Worm (Caenorhabditis elegans) whole organism, dauer: Measurements from ENCODE around the gene srj-7.

ENCODE experiments used
- unc-62 ChIP-seq: sonication (generic microtip); optimal IDR thresholded peaks from 2 replicates; lab custom pipeline; 2017; ENCODE audit warnings: missing biosample characterization, missing genetic modification reagents, missing genetic modification characterization

The srj-7 gene

DNA sequence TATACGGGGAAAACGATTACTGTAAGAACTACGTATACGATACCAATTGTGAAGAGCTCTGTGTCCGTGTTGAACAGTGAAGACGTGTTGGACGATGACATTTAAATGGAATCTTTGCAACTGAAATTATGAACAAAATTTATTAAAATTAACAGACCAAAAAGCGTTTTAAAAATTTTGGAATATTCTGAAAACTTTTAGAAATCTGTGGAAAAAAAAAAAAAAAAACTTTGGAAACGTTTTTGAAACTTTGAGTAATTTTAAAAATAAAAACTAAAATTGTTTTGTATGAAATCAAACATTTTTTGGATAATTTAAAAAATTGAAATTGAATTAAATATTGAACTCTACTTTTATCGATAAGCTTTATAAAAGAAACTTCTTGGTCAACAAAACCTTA is 11.2 kb downstream of the srj-7 start, which contains the start of gene srt-63:
Gene srt-63, minus strand, starts transcription at position 101 of the 400 bp plus-strand sequence.
- no peak for TF ChIP-seq unc-62 (GFP tag; lab: Kevin White, UChicago)

DNA sequence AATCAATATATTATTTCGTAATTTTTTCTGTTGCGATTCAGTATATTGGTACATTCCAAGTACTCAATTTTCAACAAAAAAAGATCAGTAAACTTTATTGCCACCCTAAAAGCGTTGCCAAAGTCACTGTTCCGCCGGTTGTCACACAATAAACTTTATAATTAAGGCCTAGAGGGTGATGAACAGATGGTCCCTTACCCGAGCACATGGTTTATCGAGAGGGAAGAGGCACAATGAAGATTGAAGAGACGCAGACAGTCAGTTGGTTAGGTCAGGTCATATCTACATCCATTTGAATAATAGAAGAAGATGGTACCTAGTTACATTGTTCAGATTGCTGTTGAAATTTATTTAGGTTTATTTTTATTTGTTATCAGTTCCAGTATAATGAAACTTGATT is 12.0 kb downstream of the srj-7 start:
- TF ChIP-seq unc-62 (GFP tag; lab: Kevin White, UChicago): no peak

DNA sequence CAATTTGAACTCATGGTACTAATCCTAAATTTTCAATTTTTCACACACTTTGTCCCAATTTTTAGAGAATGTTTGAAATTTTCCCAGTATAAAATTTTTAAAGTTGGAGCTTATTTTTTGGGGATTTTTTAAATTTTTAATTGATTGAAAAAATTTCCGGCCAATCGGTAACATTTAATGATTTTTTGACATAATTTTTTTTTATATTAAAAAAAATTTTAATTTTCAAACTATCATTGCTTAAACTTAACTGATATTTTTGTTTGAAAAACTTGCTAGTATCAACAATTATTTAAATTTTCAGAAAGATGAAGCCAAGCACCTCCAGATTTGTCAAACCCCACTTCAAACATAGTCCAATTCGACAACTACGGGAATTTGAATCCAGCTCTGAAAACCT is 12.5 kb downstream of the srj-7 start, which contains the start of gene T28A11.22:
Gene T28A11.22, plus strand, starts transcription at position 301 of the 400 bp plus-strand sequence.
- no peak for TF ChIP-seq unc-62 (GFP tag; lab: Kevin White, UChicago)

DNA sequence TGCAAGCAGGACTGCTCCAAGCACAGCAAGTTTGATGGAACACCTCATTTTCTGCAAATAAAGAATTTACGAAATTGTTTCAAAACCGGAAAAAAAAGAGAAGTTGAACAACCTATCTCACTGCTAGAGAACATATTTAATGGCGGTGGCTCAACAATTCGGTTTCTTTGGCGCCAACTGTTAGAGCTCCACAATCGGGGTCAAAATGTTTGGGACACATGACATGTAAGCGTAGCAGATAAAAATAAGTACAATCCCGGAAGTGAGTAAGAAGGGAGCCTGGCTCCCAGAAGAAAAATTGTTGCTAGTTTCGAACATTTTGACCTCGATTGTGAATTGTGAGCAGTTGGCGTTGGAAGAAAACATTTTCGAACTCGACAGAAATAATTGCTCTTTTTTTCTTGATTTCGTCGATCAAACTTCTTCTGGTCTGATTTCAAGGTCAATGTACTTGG is 14.4 kb downstream of the srj-7 start, which contains the start of gene T28A11.16:
Gene T28A11.16, minus strand, starts transcription at position 51 of the 455 bp plus-strand sequence.
- TF ChIP-seq unc-62 (GFP tag; lab: Kevin White, UChicago): no peak

DNA sequence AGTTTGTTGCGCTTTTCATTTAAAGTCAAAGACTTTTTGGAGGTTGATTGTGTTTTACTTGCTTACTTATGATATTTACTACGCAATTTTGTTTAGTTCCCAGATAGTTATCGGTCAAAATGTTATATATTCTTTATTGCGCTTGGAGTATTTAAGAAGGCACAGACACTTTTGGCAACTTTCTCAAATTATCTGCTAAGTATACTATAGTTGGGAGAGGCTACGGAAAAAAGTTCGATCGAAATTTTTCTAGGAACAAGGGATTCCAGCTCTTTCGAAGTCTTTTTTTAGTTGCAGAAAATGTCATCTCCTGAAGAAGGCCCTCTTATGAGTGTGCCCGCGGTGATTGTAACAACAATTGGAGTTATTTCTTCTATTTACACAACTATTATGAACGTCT is 15.3 kb downstream of the srj-7 start, which contains the start of gene srbc-5:
Gene srbc-5, plus strand, starts transcription at position 301 of the 400 bp plus-strand sequence.
- no peak for TF ChIP-seq unc-62 (GFP tag; lab: Kevin White, UChicago)

DNA sequence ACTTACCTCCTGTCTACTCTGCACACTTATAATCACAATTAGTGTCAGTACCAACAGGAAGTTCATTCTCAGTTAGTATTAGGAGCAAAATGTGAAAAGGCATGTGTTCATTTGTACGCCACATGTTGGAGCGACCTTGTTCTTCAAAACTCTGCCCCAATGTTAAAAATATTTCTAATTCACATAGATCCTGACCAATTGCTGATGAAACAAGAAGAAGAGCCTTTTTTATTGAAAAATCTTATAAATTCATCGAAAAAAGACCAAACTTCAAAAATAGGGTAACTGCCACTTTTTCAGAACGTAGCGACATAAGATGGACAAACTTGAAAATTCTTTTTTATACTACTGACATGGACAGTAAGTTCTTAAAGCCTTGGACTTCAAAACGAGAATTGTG is 21.4 kb downstream of the srj-7 start, which contains the start of gene T28A11.17:
Gene T28A11.17, minus strand, starts transcription at position 101 of the 400 bp plus-strand sequence.
- TF ChIP-seq unc-62 (GFP tag; lab: Kevin White, UChicago): no peak

DNA sequence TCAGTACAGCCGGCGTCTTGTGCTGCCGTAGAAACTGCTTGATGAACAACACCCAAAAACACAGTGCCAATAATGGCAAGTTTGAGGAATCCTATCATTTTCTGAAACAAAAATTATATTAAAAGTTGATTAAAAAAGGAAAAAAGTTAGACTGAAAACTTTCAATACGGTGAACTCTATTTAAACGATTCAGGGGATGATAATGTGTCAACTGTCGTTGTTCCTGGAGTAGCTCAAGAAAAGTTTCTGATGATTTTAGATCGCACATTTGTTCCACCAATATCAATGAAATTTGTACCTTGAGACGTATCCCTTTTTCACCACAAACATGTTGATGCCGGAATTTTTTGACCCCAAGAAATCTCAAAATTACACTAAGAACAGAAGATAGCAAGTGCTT is 23.1 kb downstream of the srj-7 start, which contains the start of gene T28A11.18:
Gene T28A11.18, minus strand, starts transcription at position 101 of the 400 bp plus-strand sequence.
- TF ChIP-seq unc-62 (GFP tag; lab: Kevin White, UChicago): no peak

DNA sequence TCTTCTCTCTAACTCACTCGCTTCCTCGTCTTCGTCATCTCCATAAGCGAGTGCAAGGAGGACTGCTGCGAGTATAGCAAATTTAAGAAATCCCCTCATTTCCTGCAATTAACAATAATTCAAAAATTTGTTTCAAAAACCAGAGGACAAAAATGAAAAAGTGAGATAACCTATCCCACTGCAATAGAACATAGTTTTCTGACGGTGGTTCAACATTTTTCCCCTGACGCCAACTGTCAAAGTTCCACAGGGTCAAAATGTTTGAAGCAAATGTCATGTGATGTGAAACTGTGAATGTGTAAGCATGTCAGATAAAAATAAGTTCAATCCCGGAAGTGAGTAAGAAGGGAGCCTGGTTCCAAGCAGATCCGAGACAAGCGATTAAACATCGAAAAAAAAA is 24.6 kb downstream of the srj-7 start, which contains the start of gene T28A11.19:
Gene T28A11.19, minus strand, starts transcription at position 108 of the 400 bp plus-strand sequence.
- no peak for TF ChIP-seq unc-62 (GFP tag; lab: Kevin White, UChicago)

DNA sequence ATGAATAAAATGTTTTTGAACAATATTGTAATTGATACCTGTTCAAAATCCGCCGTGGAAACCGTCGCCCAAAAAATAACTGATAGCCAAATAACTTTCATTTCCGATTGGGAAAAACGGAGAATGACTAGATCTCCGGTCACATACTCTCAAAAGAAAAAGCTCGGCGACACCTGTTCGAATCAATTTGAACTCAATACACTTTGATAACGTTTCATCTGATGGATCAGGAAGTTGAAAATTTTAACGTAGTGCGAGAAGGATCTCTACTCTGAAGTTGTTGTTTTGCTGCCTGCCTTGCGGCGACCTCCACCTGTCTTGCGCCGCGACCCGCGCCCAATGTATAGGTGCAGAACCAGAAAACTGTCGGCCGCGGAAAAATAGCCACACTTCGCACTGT is 28.4 kb downstream of the srj-7 start, which contains the start of gene T28A11.20:
Gene T28A11.20, minus strand, starts transcription at position 101 of the 400 bp plus-strand sequence.
- no peak for TF ChIP-seq unc-62 (GFP tag; lab: Kevin White, UChicago)

DNA sequence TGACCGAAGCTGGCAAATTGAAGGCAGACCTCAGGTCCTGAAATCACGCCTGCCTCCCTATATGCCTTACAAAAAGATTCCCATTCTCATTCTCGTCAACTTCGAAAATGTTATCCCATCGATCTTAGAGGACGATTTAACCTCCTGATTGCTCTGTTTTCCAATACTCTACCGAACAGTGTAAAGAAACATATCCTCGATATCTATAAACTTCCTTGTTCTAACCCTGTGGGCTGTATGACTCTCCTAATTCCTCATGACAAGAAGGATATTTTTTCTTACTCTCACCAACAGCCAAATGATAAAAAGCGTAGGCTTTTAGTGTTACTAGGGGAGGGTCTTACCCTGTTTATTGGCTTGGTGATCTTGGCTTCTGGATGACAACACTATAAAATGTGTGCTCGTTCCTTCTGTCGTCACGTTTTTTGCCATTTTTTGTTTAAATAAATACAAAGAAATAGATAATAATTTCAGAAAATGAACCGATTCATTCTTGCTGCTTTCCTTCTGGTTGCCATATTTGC is 28.8 kb downstream of the srj-7 start, which contains the start of gene T28A11.4:
Gene T28A11.4, plus strand, starts transcription at position 474 of the 524 bp plus-strand sequence.
- TF ChIP-seq unc-62 (GFP tag; lab: Kevin White, UChicago): no peak

DNA sequence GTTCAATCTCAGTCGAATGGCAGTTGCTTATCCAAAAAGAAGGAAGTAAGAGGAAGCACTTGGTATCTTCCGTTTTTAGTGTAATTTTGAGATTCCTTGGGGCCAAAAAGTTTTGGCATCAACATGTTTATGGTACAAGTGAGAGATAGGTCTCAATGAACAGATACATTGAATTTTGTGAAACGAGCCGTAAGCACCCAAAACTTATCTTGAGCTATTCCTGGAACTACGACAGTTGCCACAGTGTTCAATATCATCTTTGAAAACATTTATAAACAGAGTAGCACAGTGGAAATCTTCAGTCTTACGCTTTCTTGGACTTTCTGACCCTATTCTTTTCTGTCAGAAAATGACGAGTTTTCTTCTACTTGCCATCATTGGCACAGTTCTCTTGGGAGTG is 30.2 kb downstream of the srj-7 start, which contains the start of gene T28A11.3:
Gene T28A11.3, plus strand, starts transcription at position 301 of the 400 bp plus-strand sequence.
- TF ChIP-seq unc-62 (GFP tag; lab: Kevin White, UChicago): no peak

DNA sequence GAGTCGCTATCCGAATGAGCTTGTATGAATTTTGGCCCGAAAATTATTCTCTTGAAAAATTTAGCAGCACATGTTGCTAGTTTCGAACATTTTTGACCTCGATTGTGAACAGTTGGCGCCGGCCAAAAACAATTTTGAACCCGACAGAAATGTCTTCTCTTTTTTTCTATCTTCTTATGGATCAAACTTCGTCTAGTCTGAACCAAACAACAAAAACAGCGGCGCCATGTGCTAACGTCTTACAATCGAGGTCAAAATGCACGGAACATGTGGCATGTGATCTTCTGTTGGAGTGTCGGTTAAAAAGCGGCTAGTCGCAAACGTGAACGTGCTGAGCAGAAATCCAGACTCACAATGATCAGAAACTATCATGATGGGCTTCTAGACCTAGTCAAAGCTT is 31.4 kb downstream of the srj-7 start:
- TF ChIP-seq unc-62 (GFP tag; lab: Kevin White, UChicago): no peak

DNA sequence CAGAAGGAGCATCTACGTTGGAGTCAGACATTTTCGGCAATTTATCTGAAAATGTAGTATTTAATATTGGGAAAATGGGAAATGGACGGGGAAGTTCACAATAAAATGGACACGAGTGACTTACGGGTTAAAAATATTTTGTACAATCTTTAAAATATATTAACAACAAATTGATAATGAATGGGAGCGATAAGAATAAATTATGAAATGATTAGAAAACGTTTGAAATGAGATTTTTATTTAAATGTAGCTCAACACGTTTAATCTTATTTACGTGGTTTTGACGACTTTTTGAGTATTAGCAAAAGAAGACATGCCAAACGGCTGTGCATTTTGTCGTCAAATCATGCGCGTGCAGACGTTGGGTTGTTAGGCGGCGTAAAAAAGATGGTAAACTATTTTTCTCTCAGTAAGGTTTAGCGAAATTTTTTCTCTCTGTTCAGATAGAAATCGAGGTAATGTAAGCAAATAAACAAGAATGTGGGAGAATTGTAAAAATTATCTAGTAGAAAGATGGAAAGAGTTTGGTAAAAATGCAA is 33.4 kb downstream of the srj-7 start, which contains the start of gene fbxa-64:
Gene fbxa-64, minus strand, starts transcription at position 51 of the 539 bp plus-strand sequence.
- TF ChIP-seq unc-62 (GFP tag; lab: Kevin White, UChicago): no peak

DNA sequence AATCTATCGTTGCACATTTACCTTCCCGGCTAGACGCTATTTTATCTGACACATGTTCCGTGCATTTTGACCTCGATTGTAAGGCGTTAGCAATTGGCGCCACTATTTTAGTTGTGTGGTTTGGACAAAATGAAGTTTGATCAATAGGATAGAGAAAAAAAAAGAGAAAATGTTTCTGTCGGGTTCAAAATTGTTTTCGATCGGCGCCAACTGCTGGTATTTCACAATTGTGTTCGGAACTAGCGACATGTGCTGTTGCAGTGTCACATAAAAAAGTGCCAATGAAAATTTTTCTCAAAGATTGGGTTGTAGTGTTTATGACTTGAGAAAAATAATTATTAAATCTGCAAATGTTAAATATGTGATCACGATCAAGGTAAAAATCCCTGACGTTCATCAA is 34.3 kb downstream of the srj-7 start:
- no peak for TF ChIP-seq unc-62 (GFP tag; lab: Kevin White, UChicago)

DNA sequence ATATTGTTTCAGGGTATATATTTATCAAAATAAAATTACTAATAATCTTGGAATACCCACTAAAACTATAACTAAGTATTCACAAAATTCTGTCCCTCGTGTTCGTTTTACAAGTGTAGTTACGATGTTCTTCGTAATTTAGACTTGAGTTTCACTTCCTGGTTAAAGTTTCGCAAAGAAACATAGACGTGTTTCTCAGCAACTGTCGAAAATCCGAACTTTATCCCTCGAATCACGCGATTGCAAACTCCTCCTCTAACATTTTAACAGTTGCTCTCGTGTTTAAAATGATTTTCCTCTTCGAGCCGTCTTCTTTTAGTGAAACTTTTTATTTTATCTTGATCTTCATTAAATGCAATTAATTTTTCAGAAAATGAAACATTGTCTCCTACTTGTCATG is 35.2 kb downstream of the srj-7 start, which contains the start of gene T28A11.2:
Gene T28A11.2, plus strand, starts transcription at position 371 of the 400 bp plus-strand sequence.
- TF ChIP-seq unc-62 (GFP tag; lab: Kevin White, UChicago): no peak

DNA sequence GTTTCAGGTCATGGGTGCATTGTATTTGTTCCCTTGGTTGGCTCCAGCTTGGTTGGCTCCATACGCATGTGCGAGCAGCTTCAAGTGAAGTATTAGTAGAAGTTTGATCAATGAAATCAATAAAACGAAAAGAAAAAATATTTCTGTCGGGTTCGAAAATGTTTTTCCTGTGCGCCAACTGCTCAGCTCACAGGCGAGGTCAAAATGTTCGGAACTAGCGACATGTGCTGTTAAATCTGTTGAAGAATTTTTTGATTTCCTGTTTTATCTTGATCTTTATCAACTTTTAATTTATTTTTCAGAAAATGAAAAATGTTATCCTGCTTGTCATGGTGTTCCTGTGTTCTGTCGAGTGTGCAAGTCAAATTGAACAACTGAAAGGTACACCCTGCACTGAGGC is 36.7 kb downstream of the srj-7 start, which contains the start of gene T28A11.25:
Gene T28A11.25, plus strand, starts transcription at position 301 of the 400 bp plus-strand sequence.
- no peak for TF ChIP-seq unc-62 (GFP tag; lab: Kevin White, UChicago)
